Worm (Caenorhabditis elegans): Measurements from ENCODE around the gene nspb-3.

The nspb-3 gene

DNA sequence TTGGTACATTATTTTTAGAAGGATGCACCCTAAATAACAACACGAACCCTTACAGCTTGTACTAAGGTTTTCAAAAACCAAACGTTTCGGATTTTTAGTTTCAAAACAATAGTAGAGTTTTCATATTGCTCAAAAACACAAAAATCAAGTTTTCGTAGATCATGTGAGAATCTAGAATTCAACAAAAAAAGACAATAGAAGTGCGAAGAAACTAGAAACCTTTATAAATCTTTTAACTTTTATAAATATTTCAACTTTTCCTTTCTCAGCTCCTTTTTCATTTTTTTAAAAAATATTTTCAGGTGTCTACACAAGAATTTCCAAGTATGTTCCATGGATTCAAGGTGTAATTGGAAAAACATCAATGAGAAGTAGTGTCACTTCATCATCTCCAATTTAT lies 34.3 kb downstream of the nspb-3 start, which contains the start of gene best-9:
best-9 (plus strand) TSS at position 301 of the 400 bp plus-strand sequence.
- TF ChIP-seq nhr-111 (GFP tag; optimal IDR thresholded peaks at IDR 0.05), result no peak
- no peak for TF ChIP-seq php-3 (GFP tag; IDR thresholded peaks at IDR 0.05)
- no peak for TF ChIP-seq fkh-10 (GFP tag; optimal IDR thresholded peaks at IDR 0.05)
- no peak for TF ChIP-seq mdt-29 (GFP tag; IDR thresholded peaks at IDR 0.05)
- TF ChIP-seq madf-9 (GFP tag; conservative IDR thresholded peaks at IDR 0.05), result no peak
- no peak for TF ChIP-seq nhr-48 (tag; optimal IDR thresholded peaks at IDR 0.05)
- TF ChIP-seq zfp-3 (GFP tag; conservative IDR thresholded peaks at IDR 0.05), result no peak
- no peak for TF ChIP-seq nhr-77 (tag; optimal IDR thresholded peaks at IDR 0.05)
- no peak for TF ChIP-seq lin-13 (GFP tag; optimal IDR thresholded peaks at IDR 0.05)
- TF ChIP-seq ceh-28 (tag; optimal IDR thresholded peaks at IDR 0.05), result no peak
- no peak for TF ChIP-seq lir-3 (tag; optimal IDR thresholded peaks at IDR 0.05)
- no peak for TF ChIP-seq hmg-1.1 (GFP tag; IDR thresholded peaks at IDR 0.05)
- TF ChIP-seq pha-4 (GFP tag; IDR thresholded peaks at IDR 0.05), result no peak
- TF ChIP-seq pha-4 (tag; optimal IDR thresholded peaks at IDR 0.05), result no peak
- TF ChIP-seq unc-39 (tag; optimal IDR thresholded peaks at IDR 0.05), result no peak

- TF ChIP-seq dmd-8 (GFP tag; IDR thresholded peaks at IDR 0.05) (peak; percentile 73; the same call in 1 of the 2 replicates), nhr-11 (tag; optimal IDR thresholded peaks at IDR 0.05) (no peak), snpc-1.2 (GFP tag; IDR thresholded peaks at IDR 0.05) (peak; percentile 98), nhr-42 (GFP tag; IDR thresholded peaks at IDR 0.05) (peak; percentile 71; the same call in 1 of the 2 replicates), nhr-111 (GFP tag; optimal IDR thresholded peaks at IDR 0.05) (no peak), dve-1 (tag; optimal IDR thresholded peaks at IDR 0.05; ENCODE audit: insufficient read depth) (peak; percentile 27), hif-1 (tag; optimal IDR thresholded peaks at IDR 0.05) (peak in 1 of 2 experiments; percentile 57), ceh-20 (GFP tag; IDR thresholded peaks at IDR 0.05) (peak; percentile 60; the same call in 1 of the 2 replicates), nhr-10 (tag; optimal IDR thresholded peaks at IDR 0.05) (peak; percentile 27), egl-27 (tag; optimal IDR thresholded peaks at IDR 0.05) (no peak), T26A8.4 (GFP tag; IDR thresholded peaks at IDR 0.05) (peak; percentile 66), saeg-2 (GFP tag; IDR thresholded peaks at IDR 0.05) (no peak), spr-3 (GFP tag; optimal IDR thresholded peaks at IDR 0.05) (peak; percentile 0), madf-9 (GFP tag; conservative IDR thresholded peaks at IDR 0.05) (peak; percentile 80), ceh-28 (tag; optimal IDR thresholded peaks at IDR 0.05) (no peak), ceh-32 (tag; optimal IDR thresholded peaks at IDR 0.05; ENCODE audit: poor library complexity) (no peak), Y75B8A.6 (GFP tag; IDR thresholded peaks at IDR 0.05) (peak; percentile 71; the same call in 1 of the 2 replicates), nhr-41 (GFP tag; IDR thresholded peaks at IDR 0.05) (peak; percentile 30; the same call in 1 of the 2 replicates), zip-11 (GFP tag; IDR thresholded peaks at IDR 0.05) (no peak), ctbp-1 (GFP tag; IDR thresholded peaks at IDR 0.05) (peak; percentile 91), ZK546.5 (tag; optimal IDR thresholded peaks at IDR 0.05) (no peak), F10B5.3 (tag; optimal IDR thresholded peaks at IDR 0.05) (peak; percentile 17), lin-39 (tag; optimal IDR thresholded peaks at IDR 0.05) (no peak), nhr-28 (tag; optimal IDR thresholded peaks at IDR 0.05) (peak; percentile 52), lin-13 (GFP tag; optimal IDR thresholded peaks at IDR 0.05) (peak; percentile 41), mes-2 (tag; optimal IDR thresholded peaks at IDR 0.05; ENCODE audit: poor library complexity, severe bottlenecking) (peak; percentile 85), dpl-1 (GFP tag; optimal IDR thresholded peaks at IDR 0.05) (peak; percentile 49), F44E2.7 (GFP tag; IDR thresholded peaks at IDR 0.05) (peak; percentile 60; the same call in 1 of the 2 replicates), fkh-10 (GFP tag; optimal IDR thresholded peaks at IDR 0.05) (peak; percentile 68), lir-3 (tag; optimal IDR thresholded peaks at IDR 0.05) (no peak), nhr-77 (tag; optimal IDR thresholded peaks at IDR 0.05) (peak; percentile 52), ceh-62 (tag; optimal IDR thresholded peaks at IDR 0.05) (no peak), dmd-9 (GFP tag; IDR thresholded peaks at IDR 0.05) (peak; percentile 64; the same call in 1 of the 2 replicates), duxl-1 (tag; optimal IDR thresholded peaks at IDR 0.05; ENCODE audit: poor library complexity) (peak; percentile 71), arid-1 (GFP tag; conservative IDR thresholded peaks at IDR 0.05) (peak; percentile 80), skn-1 (tag; optimal IDR thresholded peaks at IDR 0.05) (no peak), daf-16 (GFP tag; optimal IDR thresholded peaks at IDR 0.05) (peak; percentile 0 to 45), daf-16 (tag; optimal IDR thresholded peaks at IDR 0.05) (peak; percentile 79), zip-2 (tag; optimal IDR thresholded peaks at IDR 0.05) (peak; percentile 40)
Measured at ce11 chrIV:6556624-6557368, 38.0 kb downstream of the nspb-3 start, which contains the start of gene try-3. try-3 (plus strand) TSS chrIV:6557155.

Measured in whole organism, L4 larva.